Worm (Caenorhabditis elegans) whole organism, L4/young adult: Measurements from ENCODE around the gene D2023.3.

Source experiments
- W03F9.2 ChIP-seq: fragments of 150-350 bp; optimal IDR thresholded peaks from 2 replicates; lab custom pipeline; 2014; ENCODE audit warnings: missing biosample characterization, missing genetic modification characterization
- him-1 ChIP-seq: sonication (generic microtip); optimal IDR thresholded peaks from 2 replicates; lab custom pipeline; 2016; ENCODE audit warnings: missing genotype, missing genetic modification reagents, missing genetic modification characterization, missing compliant biosample characterization

- TF ChIP-seq W03F9.2 (no peak), him-1 (tag; lab: Kevin White, UChicago) (no peak)
Observed at ce11 chrV:11818064-11818463, 6.2 kb upstream of the D2023.3 start.
